Fruit fly (Drosophila melanogaster) whole organism, wandering third instar larva: ENCODE measurements around the gene CG42268.

Source experiments
- Abd-B ChIP-seq: fragments of >200 bp; optimal IDR thresholded peaks from 2 replicates; lab custom pipeline; 2017; ENCODE audit warnings: missing biosample characterization, missing genetic modification characterization
- CG32264 ChIP-seq: fragments of 200-800 bp; sonication (Bioruptor generic); optimal IDR thresholded peaks from 2 replicates; lab custom pipeline; 2016; ENCODE audit warnings: missing biosample characterization, missing genetic modification characterization
- CG9705 ChIP-seq: fragments of 200-800 bp; sonication (Bioruptor generic); optimal IDR thresholded peaks from 2 replicates; lab custom pipeline; 2018; ENCODE audit warnings: missing biosample characterization, mild to moderate bottlenecking, missing genetic modification characterization
- CrebA ChIP-seq: fragments of 200-800 bp; sonication (Bioruptor generic); optimal IDR thresholded peaks from 2 replicates; lab custom pipeline; 2016; ENCODE audit warnings: missing biosample characterization, mild to moderate bottlenecking, missing genetic modification characterization, borderline replicate concordance
- Dfd ChIP-seq: fragments of >200 bp; optimal IDR thresholded peaks from 2 replicates; lab custom pipeline; 2017; ENCODE audit warnings: missing biosample characterization, missing genetic modification characterization
- Dif ChIP-seq: fragments of 200-275, 200-300 bp; sonication (Bioruptor generic); optimal IDR thresholded peaks from 2 replicates; lab custom pipeline; 2018; ENCODE audit warnings: missing biosample characterization, missing genetic modification characterization; ENCODE audit not compliant: partially characterized antibody
- GATAd ChIP-seq: sonication (Bioruptor generic); optimal IDR thresholded peaks from 2 replicates; lab custom pipeline; 2016; ENCODE audit warnings: missing biosample characterization, missing genetic modification characterization
- HLH106 ChIP-seq: fragments of 200-800 bp; optimal IDR thresholded peaks from 3 replicates; lab custom pipeline; 2019; ENCODE audit warnings: missing biosample characterization, mild to moderate bottlenecking, missing genetic modification characterization, moderate library complexity
- Hr78 ChIP-seq: fragments of >200 bp; optimal IDR thresholded peaks from 2 replicates; lab custom pipeline; 2017; ENCODE audit warnings: missing biosample characterization, missing genetic modification characterization
- Hr83 ChIP-seq: fragments of 200-300 bp; sonication (Bioruptor generic); optimal IDR thresholded peaks from 2 replicates; lab custom pipeline; 2016; ENCODE audit warnings: missing biosample characterization, mild to moderate bottlenecking, missing genetic modification characterization, moderate library complexity; ENCODE audit not compliant: poor library complexity, severe bottlenecking
- Jra ChIP-seq: sonication (Bioruptor generic); optimal IDR thresholded peaks from 2 replicates; lab custom pipeline; 2016; ENCODE audit warnings: missing biosample characterization, missing genetic modification characterization
- Mio ChIP-seq: sonication (Bioruptor generic); optimal IDR thresholded peaks from 2 replicates; lab custom pipeline; 2016; ENCODE audit warnings: missing biosample characterization, missing genetic modification characterization
- Myc ChIP-seq: fragments of >200 bp; optimal IDR thresholded peaks from 2 replicates; lab custom pipeline; 2017
- N ChIP-seq: fragments of >200 bp; optimal IDR thresholded peaks from 2 replicates; lab custom pipeline; 2018; ENCODE audit warnings: missing biosample characterization, missing external identifiers, missing genetic modification characterization
- OdsH ChIP-seq: fragments of 200-800 bp; sonication (Bioruptor generic); optimal IDR thresholded peaks from 2 replicates; lab custom pipeline; 2016; ENCODE audit warnings: missing biosample characterization, mild to moderate bottlenecking, missing genetic modification characterization
- Rel ChIP-seq, 2 experiments: fragments of 200-800 bp; sonication (Bioruptor generic) in 1 of 2; optimal IDR thresholded peaks; 2 replicates in 1 of 2; 3 replicates in 1 of 2; lab custom pipeline; 2016 to 2019; ENCODE audit warnings: mild to moderate bottlenecking in 2 of 2, missing biosample characterization in 2 of 2, missing genetic modification characterization in 2 of 2, moderate library complexity in 1 of 2
- Sp1 ChIP-seq: fragments of 200-800 bp; sonication (Bioruptor generic); optimal IDR thresholded peaks from 3 replicates; lab custom pipeline; 2019; ENCODE audit warnings: missing biosample characterization, mild to moderate bottlenecking, missing genetic modification characterization, moderate library complexity
- Vsx2 ChIP-seq: fragments of 200-300, 225-300 bp; sonication (Bioruptor generic); optimal IDR thresholded peaks from 2 replicates; lab custom pipeline; 2018; ENCODE audit warnings: missing biosample characterization, missing genetic modification characterization; ENCODE audit not compliant: partially characterized antibody
- br ChIP-seq: fragments of 200-800 bp; sonication (Bioruptor generic); optimal IDR thresholded peaks from 2 replicates; lab custom pipeline; 2016; ENCODE audit warnings: missing biosample characterization, missing genetic modification characterization
- brk ChIP-seq: fragments of 200-800 bp; sonication (Bioruptor generic); optimal IDR thresholded peaks from 2 replicates; lab custom pipeline; 2016; ENCODE audit warnings: missing biosample characterization, mild to moderate bottlenecking, missing genetic modification characterization
- dl ChIP-seq, 2 experiments: fragments of 175-275, 200-275 bp in 1 of 2; fragments of 200-275 bp in 1 of 2; sonication (Bioruptor generic); optimal IDR thresholded peaks; lab custom pipeline; 2018; ENCODE audit warnings: mild to moderate bottlenecking in 2 of 2, missing biosample characterization in 2 of 2, missing genetic modification characterization in 2 of 2, moderate library complexity in 2 of 2; ENCODE audit not compliant: partially characterized antibody in 2 of 2, insufficient read depth in 1 of 2
- dmrt93B ChIP-seq: fragments of 200-800 bp; sonication (Bioruptor generic); optimal IDR thresholded peaks from 2 replicates; lab custom pipeline; 2018; ENCODE audit warnings: missing biosample characterization, mild to moderate bottlenecking, missing genetic modification characterization
- dsf ChIP-seq: sonication (Bioruptor generic); optimal IDR thresholded peaks from 2 replicates; lab custom pipeline; 2016; ENCODE audit warnings: missing biosample characterization, missing genetic modification characterization, borderline replicate concordance
- foxo ChIP-seq, 2 experiments: fragments of 200-800 bp; sonication (Bioruptor generic); optimal IDR thresholded peaks; 2 replicates in 1 of 2; 3 replicates in 1 of 2; lab custom pipeline; 2016 to 2017; ENCODE audit warnings: missing biosample characterization in 2 of 2, missing genetic modification characterization in 2 of 2
- fru ChIP-seq: fragments of 200-800 bp; sonication (Bioruptor generic); optimal IDR thresholded peaks from 3 replicates; lab custom pipeline; 2016; ENCODE audit warnings: missing biosample characterization, mild to moderate bottlenecking, missing genetic modification characterization
- h ChIP-seq: fragments of 200-800 bp; sonication (Bioruptor generic); optimal IDR thresholded peaks from 3 replicates; lab custom pipeline; 2016; ENCODE audit warnings: missing biosample characterization, mild to moderate bottlenecking, missing genetic modification characterization
- lola ChIP-seq: fragments of >200 bp; optimal IDR thresholded peaks from 2 replicates; lab custom pipeline; 2017; ENCODE audit warnings: missing biosample characterization, missing genetic modification characterization
- pan ChIP-seq: fragments of >200 bp; optimal IDR thresholded peaks from 2 replicates; lab custom pipeline; 2017
- psq ChIP-seq: fragments of 200-800 bp; sonication (Bioruptor generic); optimal IDR thresholded peaks from 3 replicates; lab custom pipeline; 2017; ENCODE audit warnings: missing biosample characterization, mild to moderate bottlenecking, missing genetic modification characterization, moderate library complexity
- rgr ChIP-seq: fragments of 200-800 bp; sonication (Bioruptor generic); optimal IDR thresholded peaks from 3 replicates; lab custom pipeline; 2016; ENCODE audit warnings: missing biosample characterization, mild to moderate bottlenecking, missing genetic modification characterization
- sage ChIP-seq: fragments of 200-800 bp; sonication (Bioruptor generic); optimal IDR thresholded peaks from 2 replicates; lab custom pipeline; 2016; ENCODE audit warnings: missing biosample characterization, mild to moderate bottlenecking, missing genetic modification characterization
- sv ChIP-seq: fragments of 200-800 bp; sonication (Bioruptor generic); optimal IDR thresholded peaks from 3 replicates; lab custom pipeline; 2016; ENCODE audit warnings: missing biosample characterization, missing genetic modification characterization
- tai ChIP-seq: sonication (Bioruptor generic); optimal IDR thresholded peaks from 2 replicates; lab custom pipeline; 2016; ENCODE audit warnings: missing biosample characterization, missing genetic modification characterization
- woc ChIP-seq: sonication (Bioruptor generic); optimal IDR thresholded peaks from 2 replicates; lab custom pipeline; 2016; ENCODE audit warnings: missing biosample characterization, mild to moderate bottlenecking, missing genetic modification characterization

The CG42268 gene

DNA sequence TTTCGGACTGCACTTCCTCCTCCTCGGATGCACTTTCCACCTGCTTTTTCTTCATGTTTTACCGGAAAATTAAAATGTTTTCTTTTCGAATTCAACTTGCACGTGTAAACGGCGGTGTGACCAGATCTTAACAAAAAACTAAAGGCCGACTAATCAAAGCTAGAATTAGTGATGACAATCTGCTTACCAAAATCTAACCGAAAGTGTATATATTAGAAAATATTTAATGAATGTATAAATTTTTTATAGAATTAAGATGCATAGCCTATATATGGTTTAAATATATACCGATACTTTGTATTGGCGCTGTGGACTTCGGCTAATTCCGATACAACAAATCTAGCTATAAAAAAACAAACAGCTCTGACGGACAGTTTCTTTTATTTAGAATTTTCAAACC, 41.3 kb downstream of the CG42268 start, which contains the start of the genes CG18178 and CG14174:
TSS of gene CG18178 (minus strand) at position 216 of the 400 bp plus-strand sequence.
TSS of gene CG14174 (plus strand) at position 400 of the 400 bp plus-strand sequence.
- TF ChIP-seq lola (GFP tag; lab: Kevin White, UChicago) (no peak), sv (peak; percentile 38), Dfd (GFP tag; lab: Kevin White, UChicago) (no peak), Rel (GFP tag; optimal IDR thresholded peaks at IDR 0.05; lab: Kevin White, UChicago) (no peak), Rel (tag; optimal IDR thresholded peaks at IDR 0.05; lab: Kevin White, UChicago) (peak; percentile 82), woc (no peak), h (peak; percentile 39), rgr (GFP tag; lab: Kevin White, UChicago) (peak; percentile 70), foxo (GFP tag; optimal IDR thresholded peaks at IDR 0.05; lab: Kevin White, UChicago) (peak in 1 of 2 experiments; percentile 47), CG9705 (peak; percentile 70), OdsH (GFP tag; lab: Kevin White, UChicago) (peak; percentile 26), HLH106 (tag; lab: Kevin White, UChicago) (peak; percentile 84), tai (no peak), dmrt93B (GFP tag; lab: Kevin White, UChicago) (peak; percentile 48), Dif (GFP tag; lab: Kevin White, UChicago) (no peak), sage (GFP tag; lab: Kevin White, UChicago) (no peak), Sp1 (GFP tag; lab: Kevin White, UChicago) (peak; percentile 73), GATAd (GFP tag; lab: Kevin White, UChicago) (no peak), CG32264 (GFP tag; lab: Kevin White, UChicago) (no peak), psq (GFP tag; lab: Kevin White, UChicago) (peak; percentile 63), Myc (lab: Kevin White, UChicago) (peak; percentile 90), dl (GFP tag; optimal IDR thresholded peaks at IDR 0.05; lab: Kevin White, UChicago; ENCODE audit: insufficient read depth in 1 of 2, partially characterized antibody in 2 of 2) (no peak)

- TF ChIP-seq Rel (GFP tag; optimal IDR thresholded peaks at IDR 0.05; lab: Kevin White, UChicago), result no peak
- peak; percentile 98 for TF ChIP-seq Rel (tag; optimal IDR thresholded peaks at IDR 0.05; lab: Kevin White, UChicago)
- no peak for TF ChIP-seq pan (lab: Kevin White, UChicago)
These were observed 42.4 kb downstream of the CG42268 start for dm6 chr3L:9717839-9718238.

- no peak for TF ChIP-seq HLH106 (tag; lab: Kevin White, UChicago)
- no peak for TF ChIP-seq Dif (GFP tag; lab: Kevin White, UChicago)
- TF ChIP-seq lola (GFP tag; lab: Kevin White, UChicago), result no peak
- TF ChIP-seq pan (lab: Kevin White, UChicago), result no peak
- no peak for TF ChIP-seq rgr (GFP tag; lab: Kevin White, UChicago)
These were observed 43.1 kb downstream of the CG42268 start for dm6 chr3L:9717101-9717500.

- TF ChIP-seq dsf (GFP tag; lab: Kevin White, UChicago) (no peak), Dfd (GFP tag; lab: Kevin White, UChicago) (no peak), brk (GFP tag; lab: Kevin White, UChicago) (no peak), lola (GFP tag; lab: Kevin White, UChicago) (no peak), woc (no peak), Rel (GFP tag; optimal IDR thresholded peaks at IDR 0.05; lab: Kevin White, UChicago) (no peak), Rel (tag; optimal IDR thresholded peaks at IDR 0.05; lab: Kevin White, UChicago) (peak; percentile 90), fru (GFP tag; lab: Kevin White, UChicago) (no peak), br (GFP tag; lab: Kevin White, UChicago) (no peak), Vsx2 (GFP tag; lab: Kevin White, UChicago) (no peak)
- TF ChIP-seq, all 38 proteins: peak for 1
These were observed 43.6 kb downstream of the CG42268 start for dm6 chr3L:9716595-9716994.

DNA sequence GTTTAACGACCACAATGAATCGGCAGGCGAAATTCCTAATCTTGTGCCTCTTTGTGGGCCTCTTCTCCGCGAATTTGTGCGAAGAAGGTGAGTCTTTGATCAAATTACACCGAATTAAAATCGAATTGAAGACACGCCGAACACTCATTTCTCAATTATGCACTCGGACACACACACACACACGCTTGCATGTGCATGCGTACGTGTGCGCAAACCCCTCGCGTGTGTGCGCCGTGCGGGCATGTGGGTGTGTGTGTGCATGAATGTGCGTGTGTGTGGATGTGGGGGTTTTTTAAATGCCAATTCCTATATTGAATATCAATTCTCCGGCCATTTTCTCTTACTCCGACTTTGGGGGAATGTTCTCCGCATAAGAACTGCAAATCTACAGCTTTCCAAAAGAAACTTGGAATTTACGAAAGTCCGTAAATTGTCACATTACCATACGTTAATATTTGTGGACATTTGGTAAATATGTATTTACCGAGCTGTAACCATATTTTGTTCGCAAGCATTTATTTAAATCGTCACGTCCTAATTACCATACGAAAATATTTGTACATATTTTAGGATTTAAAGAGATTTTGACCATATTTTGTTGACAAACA, 45.6 kb downstream of the CG42268 start:
- TF ChIP-seq OdsH (GFP tag; lab: Kevin White, UChicago) (no peak), Mio (GFP tag; lab: Kevin White, UChicago) (no peak), CG9705 (no peak), lola (GFP tag; lab: Kevin White, UChicago) (no peak), N (GFP tag; lab: Kevin White, UChicago) (no peak), br (GFP tag; lab: Kevin White, UChicago) (no peak), CG32264 (GFP tag; lab: Kevin White, UChicago) (no peak), dsf (GFP tag; lab: Kevin White, UChicago) (no peak), Abd-B (GFP tag; lab: Kevin White, UChicago) (peak; percentile 34), dmrt93B (GFP tag; lab: Kevin White, UChicago) (no peak), Hr78 (no peak), Dfd (GFP tag; lab: Kevin White, UChicago) (no peak), h (no peak), Jra (GFP tag; lab: Kevin White, UChicago) (no peak), CrebA (GFP tag; lab: Kevin White, UChicago) (no peak), rgr (GFP tag; lab: Kevin White, UChicago) (no peak), tai (no peak), foxo (GFP tag; optimal IDR thresholded peaks at IDR 0.05; lab: Kevin White, UChicago) (no peak), woc (no peak), Hr83 (peak; percentile 57), pan (lab: Kevin White, UChicago) (no peak), Dif (GFP tag; lab: Kevin White, UChicago) (peak; percentile 36), dl (GFP tag; optimal IDR thresholded peaks at IDR 0.05; lab: Kevin White, UChicago; ENCODE audit: insufficient read depth in 1 of 2, partially characterized antibody in 2 of 2) (no peak), fru (GFP tag; lab: Kevin White, UChicago) (no peak), brk (GFP tag; lab: Kevin White, UChicago) (no peak), Myc (lab: Kevin White, UChicago) (no peak), sage (GFP tag; lab: Kevin White, UChicago) (no peak), Rel (GFP tag; optimal IDR thresholded peaks at IDR 0.05; lab: Kevin White, UChicago) (no peak), Rel (tag; optimal IDR thresholded peaks at IDR 0.05; lab: Kevin White, UChicago) (peak; percentile 100)
- TF ChIP-seq, all 38 proteins: peak for 4
